Worm (Caenorhabditis elegans): ENCODE results near the gene igcm-2.

DNA sequence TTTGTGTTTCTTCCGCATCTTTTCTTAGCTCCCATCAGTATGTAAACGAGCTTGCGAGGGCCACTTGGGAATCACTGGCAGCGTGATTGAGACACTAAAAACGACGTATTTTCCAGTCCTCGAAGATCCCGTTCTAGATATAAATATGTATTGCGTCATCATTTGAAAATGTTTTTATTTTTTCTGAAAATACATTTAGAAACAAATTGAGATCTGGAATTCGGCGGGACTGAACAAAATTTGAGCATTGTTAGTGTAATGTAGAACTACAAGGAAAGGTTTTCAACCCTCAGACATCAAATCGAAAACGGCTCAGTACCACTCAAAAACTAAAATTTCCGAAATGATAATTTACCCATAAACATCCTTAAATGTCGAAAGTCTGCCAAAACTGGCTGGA, 22.2 kb upstream of the igcm-2 start:
- TF ChIP-seq pha-4 (tag; optimal IDR thresholded peaks at IDR 0.05): no peak
- TF ChIP-seq pqm-1 (tag; optimal IDR thresholded peaks at IDR 0.05): no peak
- TF ChIP-seq rnt-1 (tag; optimal IDR thresholded peaks at IDR 0.05): no peak
- TF ChIP-seq ceh-9 (tag; optimal IDR thresholded peaks at IDR 0.05): no peak
- TF ChIP-seq tbx-2 (tag; optimal IDR thresholded peaks at IDR 0.05): no peak
- TF ChIP-seq unc-86 (tag; optimal IDR thresholded peaks at IDR 0.05): no peak

Measured in whole organism, late embryonic.